Fruit fly (Drosophila melanogaster): ENCODE data around the gene Xrcc2.

Gene Xrcc2

dm6 chrX:18504948-18505597 lies 5.1 kb downstream of the Xrcc2 start, which contains the start of gene Wnt5:
Gene Wnt5 (minus strand): TSS chrX:18505405.
- TF ChIP-seq pad (GFP tag; optimal IDR thresholded peaks at IDR 0.05) (peak; percentile 62), CG33017 (tag; optimal IDR thresholded peaks at IDR 0.05) (no peak), toe (GFP tag; optimal IDR thresholded peaks at IDR 0.05) (no peak), cic (GFP tag; optimal IDR thresholded peaks at IDR 0.05) (no peak)

dm6 chrX:18506639-18507528 lies 7.0 kb downstream of the Xrcc2 start:
- TF ChIP-seq cic (GFP tag; optimal IDR thresholded peaks at IDR 0.05) (no peak), tj (GFP tag; optimal IDR thresholded peaks at IDR 0.05) (peak; percentile 5), ovo (GFP tag; optimal IDR thresholded peaks at IDR 0.05) (no peak), CG7101 (tag; optimal IDR thresholded peaks at IDR 0.05) (no peak), Mnt (GFP tag; optimal IDR thresholded peaks at IDR 0.05) (no peak), Hr96 (GFP tag; optimal IDR thresholded peaks at IDR 0.05) (peak; percentile 20), CG14711 (tag; optimal IDR thresholded peaks at IDR 0.05) (peak; percentile 24), CG11617 (GFP tag; optimal IDR thresholded peaks at IDR 0.05) (peak; percentile 31), toe (GFP tag; optimal IDR thresholded peaks at IDR 0.05) (no peak), kay (GFP tag; ENCODE audit: borderline replicate concordance) (no peak), pad (GFP tag; optimal IDR thresholded peaks at IDR 0.05) (peak; percentile 99)

- TF ChIP-seq Crg-1 (GFP tag; optimal IDR thresholded peaks at IDR 0.05), result no peak
- no peak for TF ChIP-seq CG1620 (GFP tag; optimal IDR thresholded peaks at IDR 0.05)
- TF ChIP-seq bab1 (GFP tag; optimal IDR thresholded peaks at IDR 0.05), result no peak
- no peak for TF ChIP-seq cic (GFP tag; optimal IDR thresholded peaks at IDR 0.05)
- no peak for TF ChIP-seq CG7101 (tag; optimal IDR thresholded peaks at IDR 0.05)
- no peak for TF ChIP-seq Mnt (GFP tag; optimal IDR thresholded peaks at IDR 0.05)
- TF ChIP-seq tj (GFP tag; optimal IDR thresholded peaks at IDR 0.05), result no peak
- TF ChIP-seq CG33017 (tag; optimal IDR thresholded peaks at IDR 0.05), result no peak
- no peak for TF ChIP-seq CG5204 (GFP tag; optimal IDR thresholded peaks at IDR 0.05)
- no peak for TF ChIP-seq toe (GFP tag; optimal IDR thresholded peaks at IDR 0.05)
- no peak for TF ChIP-seq CG7045 (GFP tag; optimal IDR thresholded peaks at IDR 0.05)
- no peak for TF ChIP-seq CG14711 (tag; optimal IDR thresholded peaks at IDR 0.05)
- no peak for TF ChIP-seq ovo (GFP tag; optimal IDR thresholded peaks at IDR 0.05)
- no peak for TF ChIP-seq Clk (GFP tag; optimal IDR thresholded peaks at IDR 0.05)
- TF ChIP-seq pad (GFP tag; optimal IDR thresholded peaks at IDR 0.05), result no peak
- TF ChIP-seq Hr96 (GFP tag; optimal IDR thresholded peaks at IDR 0.05), result no peak
- TF ChIP-seq CG12768 (GFP tag; optimal IDR thresholded peaks at IDR 0.05), result no peak
- no peak for TF ChIP-seq cnc (optimal IDR thresholded peaks at IDR 0.05)
- TF ChIP-seq CG11617 (GFP tag; optimal IDR thresholded peaks at IDR 0.05), result no peak
These were observed 8.6 kb downstream of the Xrcc2 start for dm6 chrX:18508565-18508964.

dm6 chrX:18509430-18509829 lies 9.5 kb downstream of the Xrcc2 start:
- TF ChIP-seq kay (GFP tag; ENCODE audit: borderline replicate concordance) (no peak), CG33017 (tag; optimal IDR thresholded peaks at IDR 0.05) (no peak), CG5204 (GFP tag; optimal IDR thresholded peaks at IDR 0.05) (no peak), CG7045 (GFP tag; optimal IDR thresholded peaks at IDR 0.05) (no peak), tj (GFP tag; optimal IDR thresholded peaks at IDR 0.05) (no peak), pad (GFP tag; optimal IDR thresholded peaks at IDR 0.05) (no peak), Crg-1 (GFP tag; optimal IDR thresholded peaks at IDR 0.05) (no peak), CG7101 (tag; optimal IDR thresholded peaks at IDR 0.05) (no peak), bab1 (GFP tag; optimal IDR thresholded peaks at IDR 0.05) (no peak), CG12768 (GFP tag; optimal IDR thresholded peaks at IDR 0.05) (no peak), cnc (optimal IDR thresholded peaks at IDR 0.05) (no peak)

dm6 chrX:18510884-18511283 lies 11.0 kb downstream of the Xrcc2 start:
- TF ChIP-seq CG11617 (GFP tag; optimal IDR thresholded peaks at IDR 0.05), result no peak
- no peak for TF ChIP-seq CG14711 (tag; optimal IDR thresholded peaks at IDR 0.05)
- peak; percentile 3 for TF ChIP-seq CG7045 (GFP tag; optimal IDR thresholded peaks at IDR 0.05)
- TF ChIP-seq pad (GFP tag; optimal IDR thresholded peaks at IDR 0.05), result no peak
- TF ChIP-seq CG7101 (tag; optimal IDR thresholded peaks at IDR 0.05), result peak; percentile 33
- no peak for TF ChIP-seq toe (GFP tag; optimal IDR thresholded peaks at IDR 0.05)

- TF ChIP-seq tj (GFP tag; optimal IDR thresholded peaks at IDR 0.05) (no peak), CG14711 (tag; optimal IDR thresholded peaks at IDR 0.05) (peak; percentile 34), CG1620 (GFP tag; optimal IDR thresholded peaks at IDR 0.05) (no peak), Clk (GFP tag; optimal IDR thresholded peaks at IDR 0.05) (no peak), bab1 (GFP tag; optimal IDR thresholded peaks at IDR 0.05) (peak; percentile 77), cic (GFP tag; optimal IDR thresholded peaks at IDR 0.05) (no peak), Hr96 (GFP tag; optimal IDR thresholded peaks at IDR 0.05) (peak; percentile 34), CG7101 (tag; optimal IDR thresholded peaks at IDR 0.05) (peak; percentile 31), ovo (GFP tag; optimal IDR thresholded peaks at IDR 0.05) (peak; percentile 98), pad (GFP tag; optimal IDR thresholded peaks at IDR 0.05) (peak; percentile 58), kay (GFP tag; ENCODE audit: borderline replicate concordance) (no peak), CG7045 (GFP tag; optimal IDR thresholded peaks at IDR 0.05) (no peak), Mnt (GFP tag; optimal IDR thresholded peaks at IDR 0.05) (peak; percentile 46)
These were observed 12.3 kb downstream of the Xrcc2 start, which contains the start of gene Ggt-1 for dm6 chrX:18512271-18512679. Gene Ggt-1 (minus strand): TSS chrX:18512521.
